Worm (Caenorhabditis elegans) whole organism, midembryonic: ENCODE results near the gene C50B6.1.

Experiments
- T22C8.4 ChIP-seq: fragments of 200-800 bp; sonication (Bioruptor generic); IDR thresholded peaks from 2 replicates; pipeline ENCODE4 v1.3.6; 2022; ENCODE audit warnings: missing genetic modification characterization, missing compliant biosample characterization
- flt-1 ChIP-seq: fragments of 200-800 bp; sonication (Bioruptor generic); IDR thresholded peaks from 2 replicates; pipeline ENCODE4 v1.3.6; 2022; ENCODE audit warnings: missing genetic modification characterization, missing compliant biosample characterization
- klf-2 ChIP-seq: fragments of 200-800 bp; sonication (Bioruptor generic); conservative IDR thresholded peaks from 2 replicates; pipeline ENCODE4 v1.3.6; 2022; ENCODE audit warnings: missing genetic modification reagents, missing genetic modification characterization, missing compliant biosample characterization
- med-1 ChIP-seq: sonication (generic microtip); optimal IDR thresholded peaks from 2 replicates; lab custom pipeline; 2017; ENCODE audit warnings: missing genetic modification characterization, mild to moderate bottlenecking, missing compliant biosample characterization, antibody characterized with exemption, missing genetic modification reagents; ENCODE audit not compliant: insufficient read depth
- ref-1 ChIP-seq: fragments of 200-800 bp; sonication (Bioruptor generic); conservative IDR thresholded peaks from 2 replicates; pipeline ENCODE4 v1.3.6; 2022; ENCODE audit warnings: missing genetic modification reagents, missing genetic modification characterization, missing compliant biosample characterization
- ztf-23 ChIP-seq: fragments of 200-800 bp; sonication (Bioruptor generic); IDR thresholded peaks from 2 replicates; pipeline ENCODE4 v1.3.6; 2022; ENCODE audit warnings: missing genetic modification reagents, missing genetic modification characterization, missing compliant biosample characterization
- ztf-29 ChIP-seq: fragments of 200-800 bp; sonication (Bioruptor generic); IDR thresholded peaks from 2 replicates; pipeline ENCODE4 v1.3.6; 2022; ENCODE audit warnings: missing genetic modification reagents, missing genetic modification characterization, missing compliant biosample characterization

- TF ChIP-seq flt-1 (GFP tag; lab: Robert Waterston, UW) (no peak), klf-2 (GFP tag; lab: Robert Waterston, UW) (no peak), ztf-29 (GFP tag; lab: Robert Waterston, UW) (no peak), T22C8.4 (GFP tag; lab: Robert Waterston, UW) (no peak), med-1 (GFP tag; lab: Kevin White, UChicago) (no peak), ref-1 (GFP tag; lab: Robert Waterston, UW) (no peak), ztf-23 (GFP tag; lab: Robert Waterston, UW) (no peak)
Observed at ce11 chrV:13294507-13294906, 14.2 kb upstream of the C50B6.1 start.
